Fruit fly (Drosophila melanogaster) Kc167 (cell line): ENCODE data around the gene CG14427.

Source experiments
- Sin3A ChIP-seq: fragments of >200 bp; optimal IDR thresholded peaks from 2 replicates; lab custom pipeline; 2018; ENCODE audit warnings: missing external identifiers
- psq ChIP-seq: fragments of >200 bp; optimal IDR thresholded peaks from 2 replicates; lab custom pipeline; 2017; ENCODE audit warnings: missing external identifiers
- ttk ChIP-seq: sonication (Bioruptor generic); optimal IDR thresholded peaks from 2 replicates; lab custom pipeline; 2017; ENCODE audit warnings: missing external identifiers

dm6 chrX:7082407-7082806, 42.0 kb downstream of the CG14427 start:
- no peak for TF ChIP-seq ttk (lab: Kevin White, UChicago)
- TF ChIP-seq Sin3A (lab: Kevin White, UChicago), result no peak
- TF ChIP-seq psq (lab: Kevin White, UChicago), result no peak
